Fruit fly (Drosophila melanogaster): ENCODE measurements around the gene Vti1b.
A peak's percentile ranks its signal among the peaks of the same experiment; 100 is the strongest.

Gene Vti1b

DNA sequence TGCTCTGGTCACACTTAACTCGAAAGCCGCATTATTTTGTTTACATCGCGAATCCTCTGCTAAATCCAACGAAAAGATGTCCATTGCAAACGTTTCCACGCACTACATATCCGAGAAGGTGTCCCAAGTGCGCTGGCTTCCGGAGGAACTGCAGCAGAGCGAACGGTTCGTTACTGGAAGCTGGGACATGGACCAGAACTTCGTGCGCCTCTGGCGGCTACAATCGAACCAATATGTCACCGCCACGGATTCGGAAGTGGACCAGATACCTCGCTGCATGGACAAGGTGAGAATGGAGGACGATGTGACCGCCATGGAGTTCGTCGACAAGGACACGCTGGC lies 30.2 kb upstream of the Vti1b start:
- no peak for TF ChIP-seq D1 (tag; optimal IDR thresholded peaks at IDR 0.05)
- TF ChIP-seq CG9948 (tag; optimal IDR thresholded peaks at IDR 0.05), result no peak
- 0 out of 3 replicates have a peak, but pooled peaks have one; percentile 1 for TF ChIP-seq fd96Ca (GFP tag; IDR thresholded peaks at IDR 0.05)
- TF ChIP-seq Ets98B (GFP tag; IDR thresholded peaks at IDR 0.05), result no peak
- TF ChIP-seq CG32121 (GFP tag; IDR thresholded peaks at IDR 0.05), result no peak
- TF ChIP-seq gl (tag; optimal IDR thresholded peaks at IDR 0.05), result no peak

DNA sequence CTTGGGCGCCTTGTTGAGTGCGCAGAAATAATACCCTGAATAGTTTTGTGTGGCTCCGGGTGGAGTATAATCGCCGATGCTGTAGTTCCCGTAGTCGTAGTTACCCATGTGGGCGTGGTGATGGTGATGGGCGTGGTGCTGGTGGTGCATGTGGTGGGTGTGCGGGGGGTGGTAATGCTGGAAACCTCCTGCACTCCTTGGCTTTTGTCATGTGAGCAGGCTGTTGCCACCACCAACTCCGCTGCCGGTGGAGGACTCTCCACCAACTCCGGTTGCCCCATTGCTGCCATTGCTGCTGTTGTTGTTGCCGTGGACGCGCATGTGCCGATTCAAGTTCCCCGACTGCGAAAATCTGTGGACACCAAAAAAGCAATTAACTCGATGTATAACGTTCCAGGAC lies 28.2 kb upstream of the Vti1b start:
- TF ChIP-seq D1 (tag; optimal IDR thresholded peaks at IDR 0.05) (no peak), CG9948 (tag; optimal IDR thresholded peaks at IDR 0.05) (no peak), CG17806 (tag; optimal IDR thresholded peaks at IDR 0.05) (no peak), CG34367 (tag; optimal IDR thresholded peaks at IDR 0.05) (no peak), CG8159 (tag; optimal IDR thresholded peaks at IDR 0.05) (no peak), fd96Ca (GFP tag; IDR thresholded peaks at IDR 0.05) (no peak), Pif1A (GFP tag; optimal IDR thresholded peaks at IDR 0.05) (no peak), Pif1B (GFP tag; optimal IDR thresholded peaks at IDR 0.05) (no peak), CG10348 (GFP tag; IDR thresholded peaks at IDR 0.05) (no peak), CG32121 (GFP tag; IDR thresholded peaks at IDR 0.05) (no peak), CG14655 (GFP tag; optimal IDR thresholded peaks at IDR 0.05) (no peak), EcR (GFP tag; optimal IDR thresholded peaks at IDR 0.05) (no peak), CG8301 (tag; optimal IDR thresholded peaks at IDR 0.05) (no peak), Snoo (tag; optimal IDR thresholded peaks at IDR 0.05) (no peak), CG4496 (GFP tag; IDR thresholded peaks at IDR 0.05) (no peak), gl (tag; optimal IDR thresholded peaks at IDR 0.05) (no peak), CG13204 (GFP tag; optimal IDR thresholded peaks at IDR 0.05) (no peak)

DNA sequence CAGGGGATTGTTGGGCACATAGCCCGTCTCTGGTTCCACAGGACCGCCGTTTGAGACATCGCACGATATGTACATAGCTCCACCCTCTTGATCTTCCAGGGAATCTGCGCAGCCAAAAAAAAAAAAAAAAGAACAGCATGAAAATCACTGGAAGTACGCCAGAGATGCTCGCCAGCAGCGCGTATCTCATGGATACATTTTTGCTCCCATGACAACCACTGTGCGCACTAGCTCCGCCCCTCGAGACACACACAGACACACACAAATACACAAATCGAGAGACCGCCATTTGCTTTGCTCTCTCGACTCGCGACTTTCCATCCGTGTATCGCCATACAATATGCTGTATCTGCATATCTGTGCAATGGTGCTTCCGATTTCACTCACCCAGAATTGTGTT lies 25.4 kb upstream of the Vti1b start:
- TF ChIP-seq Ets98B (GFP tag; IDR thresholded peaks at IDR 0.05), result peak; percentile 49
- peak; percentile 36 for TF ChIP-seq Pif1A (GFP tag; optimal IDR thresholded peaks at IDR 0.05)
- TF ChIP-seq gl (tag; optimal IDR thresholded peaks at IDR 0.05), result peak; percentile 68
- no peak for TF ChIP-seq CG9948 (tag; optimal IDR thresholded peaks at IDR 0.05)
- TF ChIP-seq fd96Ca (GFP tag; IDR thresholded peaks at IDR 0.05), result peak; percentile 64; the same call in 2 of the 3 replicates
- TF ChIP-seq CG14655 (GFP tag; optimal IDR thresholded peaks at IDR 0.05), result no peak
- TF ChIP-seq CG34367 (tag; optimal IDR thresholded peaks at IDR 0.05), result peak; percentile 5
- TF ChIP-seq CG4496 (GFP tag; IDR thresholded peaks at IDR 0.05), result peak; percentile 62; the same call in 2 of the 3 replicates
- TF ChIP-seq CG32121 (GFP tag; IDR thresholded peaks at IDR 0.05), result peak; percentile 66
- TF ChIP-seq EcR (GFP tag; optimal IDR thresholded peaks at IDR 0.05), result no peak
- no peak for TF ChIP-seq Pif1B (GFP tag; optimal IDR thresholded peaks at IDR 0.05)
- TF ChIP-seq rn (GFP tag; IDR thresholded peaks at IDR 0.05), result no peak
- TF ChIP-seq CG15710 (tag; optimal IDR thresholded peaks at IDR 0.05), result no peak
- peak; percentile 80 for TF ChIP-seq CG12605 (GFP tag; IDR thresholded peaks at IDR 0.05)

DNA sequence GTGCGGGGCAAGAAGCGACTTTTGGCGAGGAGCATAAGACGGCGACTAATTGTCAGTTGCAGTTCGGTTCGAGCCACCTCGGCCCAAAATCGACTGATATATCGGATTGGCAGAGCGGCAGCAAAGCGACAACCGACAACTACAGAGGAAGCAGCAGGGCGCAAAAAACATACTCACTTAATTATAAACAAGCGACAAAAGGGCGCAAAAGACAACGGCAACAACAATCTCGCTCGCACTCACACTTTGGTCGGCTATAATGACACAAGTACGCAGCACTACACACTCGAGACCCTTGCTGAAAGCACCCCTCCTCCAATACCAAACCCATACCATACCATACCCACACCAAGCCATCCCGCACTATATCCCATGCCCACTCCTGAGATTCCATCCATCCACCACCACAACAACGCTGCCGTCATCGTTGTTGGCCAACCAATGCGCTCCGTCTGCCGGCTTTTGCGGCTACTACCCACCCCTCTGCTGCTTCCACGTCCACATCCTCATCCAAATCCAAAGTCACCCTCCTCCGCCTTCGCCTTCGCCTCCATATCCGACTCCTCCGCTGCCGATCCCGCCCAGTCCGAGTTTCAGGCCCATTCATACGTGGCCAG lies 24.0 kb upstream of the Vti1b start, which contains the start of gene gl:
Gene gl (minus strand): TSS at position 51 of the 617 bp plus-strand sequence.
- TF ChIP-seq CG9948 (tag; optimal IDR thresholded peaks at IDR 0.05), result no peak
- peak; percentile 2 for TF ChIP-seq gl (tag; optimal IDR thresholded peaks at IDR 0.05)

DNA sequence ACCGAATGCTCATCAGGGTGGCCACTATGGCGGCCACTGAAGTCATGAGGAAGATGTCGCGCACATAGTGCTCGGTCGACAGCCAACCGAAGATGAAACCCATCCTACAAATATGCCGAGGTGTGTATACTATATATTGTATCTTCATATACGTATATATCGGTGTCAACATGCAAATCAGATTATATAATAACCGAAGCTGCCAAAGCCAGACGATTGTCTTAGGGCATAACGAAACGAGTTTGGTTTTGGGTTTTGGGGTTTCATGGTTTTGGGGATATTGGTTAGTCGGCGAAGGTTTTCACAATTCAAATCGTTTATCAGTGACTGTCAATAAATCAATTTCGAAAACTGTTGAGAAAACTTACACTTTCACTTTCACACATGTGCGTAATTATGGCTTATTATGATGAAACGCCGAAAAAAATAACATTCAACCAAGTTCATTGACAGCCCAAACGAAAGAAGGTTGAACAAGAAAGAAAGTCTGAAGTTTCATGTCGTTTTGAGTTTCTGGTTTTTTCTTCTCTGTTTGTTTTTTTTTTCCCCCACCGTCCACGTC lies 16.5 kb upstream of the Vti1b start:
- no peak for TF ChIP-seq gl (tag; optimal IDR thresholded peaks at IDR 0.05)

DNA sequence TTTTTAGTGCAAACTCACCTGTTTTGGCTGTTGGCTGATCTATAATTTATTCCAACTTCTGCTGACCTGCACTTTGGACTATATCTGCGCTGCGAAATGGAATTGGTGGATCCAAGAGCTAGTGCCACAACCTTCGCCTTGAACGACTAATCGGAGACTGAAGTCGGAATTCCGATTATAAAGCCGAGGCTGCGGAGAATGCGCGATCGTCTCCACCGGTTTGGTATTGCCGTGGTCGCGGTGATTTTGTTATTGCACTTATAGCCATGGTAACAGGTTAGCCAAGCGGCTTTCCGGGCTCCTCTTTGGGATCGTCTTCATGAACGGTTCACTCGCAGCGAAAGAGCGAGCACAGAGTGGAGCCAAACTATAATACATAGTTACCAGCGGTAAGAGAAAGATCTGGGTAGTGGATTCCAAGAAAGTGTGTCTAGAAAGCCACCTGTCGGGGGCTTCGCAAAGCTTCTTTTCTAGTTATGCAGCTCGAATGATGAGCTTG lies 15.7 kb upstream of the Vti1b start, which contains the start of gene CG7675:
Gene CG7675 (minus strand): TSS at position 165 of the 499 bp plus-strand sequence.
- TF ChIP-seq CG13204 (GFP tag; optimal IDR thresholded peaks at IDR 0.05) (peak; percentile 66), CG9948 (tag; optimal IDR thresholded peaks at IDR 0.05) (no peak), D1 (tag; optimal IDR thresholded peaks at IDR 0.05) (no peak), gl (tag; optimal IDR thresholded peaks at IDR 0.05) (peak; percentile 94), fd96Ca (GFP tag; IDR thresholded peaks at IDR 0.05) (0 out of 3 replicates have a peak, but pooled peaks have one; percentile 18), CG8301 (tag; optimal IDR thresholded peaks at IDR 0.05) (no peak), Ets98B (GFP tag; IDR thresholded peaks at IDR 0.05) (peak; percentile 44; the same call in 1 of the 2 replicates), CG10348 (GFP tag; IDR thresholded peaks at IDR 0.05) (no peak), CG8159 (tag; optimal IDR thresholded peaks at IDR 0.05) (peak; percentile 36), rn (GFP tag; IDR thresholded peaks at IDR 0.05) (no peak), CG14655 (GFP tag; optimal IDR thresholded peaks at IDR 0.05) (no peak), Pif1B (GFP tag; optimal IDR thresholded peaks at IDR 0.05) (peak; percentile 63), CG12605 (GFP tag; IDR thresholded peaks at IDR 0.05) (peak; percentile 18; the same call in 1 of the 2 replicates), CG34367 (tag; optimal IDR thresholded peaks at IDR 0.05) (peak; percentile 43), CG17806 (tag; optimal IDR thresholded peaks at IDR 0.05) (peak; percentile 24), EcR (GFP tag; optimal IDR thresholded peaks at IDR 0.05) (peak; percentile 85), CG4496 (GFP tag; IDR thresholded peaks at IDR 0.05) (no peak), CG32121 (GFP tag; IDR thresholded peaks at IDR 0.05) (no peak), Pif1A (GFP tag; optimal IDR thresholded peaks at IDR 0.05) (peak; percentile 61), Snoo (tag; optimal IDR thresholded peaks at IDR 0.05) (peak; percentile 21), CG15710 (tag; optimal IDR thresholded peaks at IDR 0.05) (peak; percentile 36)
